Worm (Caenorhabditis elegans) whole organism, young adult: ENCODE data around the gene F35D2.3.

ENCODE experiments used
- F23B12.7 ChIP-seq: sonication (generic microtip); optimal IDR thresholded peaks from 2 replicates; lab custom pipeline; 2017; ENCODE audit warnings: missing genetic modification characterization, mild to moderate bottlenecking, missing compliant biosample characterization, antibody characterized with exemption, moderate library complexity; ENCODE audit not compliant: insufficient read depth
- F52B5.7 ChIP-seq: sonication (generic microtip); optimal IDR thresholded peaks from 2 replicates; lab custom pipeline; 2016; ENCODE audit warnings: mild to moderate bottlenecking, missing genetic modification characterization, missing compliant biosample characterization
- F55B11.4 ChIP-seq: sonication (generic microtip); optimal IDR thresholded peaks from 2 replicates; lab custom pipeline; 2016; ENCODE audit warnings: missing compliant biosample characterization, missing genetic modification characterization, borderline replicate concordance; ENCODE audit not compliant: insufficient read depth
- akir-1 ChIP-seq: fragments of 200-800 bp; sonication (Bioruptor generic); optimal IDR thresholded peaks from 2 replicates; lab custom pipeline; 2018; ENCODE audit warnings: mild to moderate bottlenecking, missing genetic modification characterization, moderate library complexity, missing compliant biosample characterization
- aptf-3 ChIP-seq: fragments of 200-800 bp; sonication (Bioruptor generic); IDR thresholded peaks from 2 replicates; pipeline ENCODE4 v1.3.6; 2022; ENCODE audit warnings: missing genetic modification characterization, missing compliant biosample characterization
- bed-1 ChIP-seq: fragments of 200-800 bp; sonication (Bioruptor generic); IDR thresholded peaks from 2 replicates; pipeline ENCODE4 v1.3.6; 2022; ENCODE audit warnings: missing genetic modification reagents, missing genetic modification characterization, missing compliant biosample characterization
- ceh-58 ChIP-seq: fragments of 200-800 bp; sonication (Bioruptor generic); IDR thresholded peaks from 2 replicates; pipeline ENCODE4 v1.3.6; 2022; ENCODE audit warnings: missing genetic modification characterization, missing compliant biosample characterization
- ceh-91 ChIP-seq: fragments of 200-800 bp; sonication (Bioruptor generic); IDR thresholded peaks from 2 replicates; pipeline ENCODE4 v1.3.6; 2022; ENCODE audit warnings: missing genetic modification reagents, missing genetic modification characterization, missing compliant biosample characterization
- dpl-1 ChIP-seq: fragments of 150-350 bp; optimal IDR thresholded peaks from 2 replicates; lab custom pipeline; 2014; ENCODE audit warnings: missing biosample characterization, missing genetic modification reagents, missing genetic modification characterization
- egrh-3 ChIP-seq: fragments of 200-800 bp; sonication (Bioruptor generic); IDR thresholded peaks from 2 replicates; pipeline ENCODE4 v1.3.6; 2022; ENCODE audit warnings: missing genetic modification reagents, missing genetic modification characterization, missing compliant biosample characterization
- rcor-1 ChIP-seq: fragments of 200-800 bp; sonication (Bioruptor generic); IDR thresholded peaks from 2 replicates; pipeline ENCODE4 v1.3.6; 2022; ENCODE audit warnings: missing genetic modification reagents, missing genetic modification characterization, missing compliant biosample characterization
- snpc-4 ChIP-seq, 5 experiments: fragments of 150-350 bp in 1 of 5; sonication (generic microtip) in 4 of 5; optimal IDR thresholded peaks; 2 replicates each; lab custom pipeline; 2014 to 2018; ENCODE audit warnings: missing genetic modification characterization in 5 of 5, missing biosample characterization in 3 of 5, antibody characterized with exemption in 2 of 5, mild to moderate bottlenecking in 2 of 5, missing compliant biosample characterization in 2 of 5, missing genotype in 2 of 5, moderate library complexity in 2 of 5, missing genetic modification reagents in 1 of 5
- sptf-2 ChIP-seq: fragments of 200-800 bp; sonication (Bioruptor generic); optimal IDR thresholded peaks from 2 replicates; lab custom pipeline; 2018; ENCODE audit warnings: mild to moderate bottlenecking, missing genetic modification characterization, missing compliant biosample characterization
- tbx-9 ChIP-seq: sonication (generic microtip); optimal IDR thresholded peaks from 2 replicates; lab custom pipeline; 2016; ENCODE audit warnings: borderline replicate concordance, missing genetic modification characterization, inconsistent platforms, missing compliant biosample characterization

DNA sequence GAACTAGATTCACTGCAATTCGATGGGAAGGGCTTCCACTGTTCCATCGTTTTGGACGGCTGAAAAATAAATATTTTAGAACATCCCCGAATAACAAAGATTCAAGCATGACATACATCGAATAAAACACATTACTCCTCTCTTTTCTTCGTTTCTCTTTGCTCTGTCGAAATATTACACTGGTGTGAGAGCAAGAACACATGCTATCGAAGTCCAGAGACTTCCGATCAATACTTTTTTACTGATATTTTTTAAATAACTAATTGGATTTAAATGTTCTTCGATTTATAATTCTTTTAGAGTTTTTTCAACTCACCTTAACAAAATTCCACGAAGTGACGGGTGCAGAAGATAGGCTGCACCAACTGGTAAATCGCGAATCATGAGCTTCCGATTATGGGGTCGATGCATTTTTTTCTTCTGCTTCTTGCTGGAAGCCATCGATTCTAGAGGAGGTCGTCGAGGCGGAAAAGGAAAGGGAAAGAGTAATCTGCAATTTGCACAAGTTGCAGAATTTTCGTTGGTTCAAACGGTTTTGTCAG, 42.9 kb downstream of the F35D2.3 start, which contains the start of the genes oig-4 and R07G3.7:
- TF ChIP-seq dpl-1 (GFP tag; lab: Kevin White, UChicago) (no peak), bed-1 (no peak), ceh-91 (no peak), akir-1 (GFP tag; lab: Kevin White, UChicago) (no peak), tbx-9 (tag; lab: Kevin White, UChicago) (no peak), F23B12.7 (tag; lab: Kevin White, UChicago) (no peak), ceh-58 (GFP tag; lab: Robert Waterston, UW) (no peak), rcor-1 (GFP tag; lab: Robert Waterston, UW) (no peak), F55B11.4 (tag; lab: Kevin White, UChicago) (no peak), egrh-3 (GFP tag; lab: Robert Waterston, UW) (no peak), aptf-3 (no peak), snpc-4 (GFP tag; optimal IDR thresholded peaks at IDR 0.05; lab: Kevin White, UChicago) (no peak), snpc-4 (tag; optimal IDR thresholded peaks at IDR 0.05; lab: Kevin White, UChicago) (no peak), sptf-2 (no peak), F52B5.7 (tag; lab: Kevin White, UChicago) (no peak)
